Worm (Caenorhabditis elegans): ENCODE measurements around the gene F49C5.10.
"Not testable (repeated sequence)": the region's sequence is repeated elsewhere in the genome, so short reads cannot be mapped to it uniquely, and the experiment has no call there.

Gene F49C5.10

ce11 chrII:12527947-12528346, 18.6 kb upstream of the F49C5.10 start, which contains the start of gene srx-119:
srx-119 (plus strand) TSS chrII:12528247.
- TF ChIP-seq dmd-4 (tag; optimal IDR thresholded peaks at IDR 0.05) = no peak
- no peak for TF ChIP-seq nhr-12 (tag; optimal IDR thresholded peaks at IDR 0.05)
- TF ChIP-seq unc-62 (GFP tag; optimal IDR thresholded peaks at IDR 0.05) = no peak
- no peak for TF ChIP-seq ceh-82 (tag; optimal IDR thresholded peaks at IDR 0.05)
- no peak for TF ChIP-seq R02D3.7 (tag; optimal IDR thresholded peaks at IDR 0.05)
- TF ChIP-seq ztf-4 (tag; optimal IDR thresholded peaks at IDR 0.05) = no peak
- no peak for TF ChIP-seq ceh-16 (tag; optimal IDR thresholded peaks at IDR 0.05)
- no peak for TF ChIP-seq ZK546.5 (tag; optimal IDR thresholded peaks at IDR 0.05)
- no peak for TF ChIP-seq lin-13 (GFP tag; optimal IDR thresholded peaks at IDR 0.05)
- TF ChIP-seq nhr-23 (tag; optimal IDR thresholded peaks at IDR 0.05) = no peak
- no peak for TF ChIP-seq lin-11 (tag; optimal IDR thresholded peaks at IDR 0.05)
- no peak for TF ChIP-seq nhr-25 (tag; optimal IDR thresholded peaks at IDR 0.05)
- TF ChIP-seq fos-1 (tag; optimal IDR thresholded peaks at IDR 0.05) = no peak
- no peak for TF ChIP-seq lsy-2 (tag; optimal IDR thresholded peaks at IDR 0.05)
- TF ChIP-seq Y55F3AM.14 (GFP tag; optimal IDR thresholded peaks at IDR 0.05) = no peak
- TF ChIP-seq mbf-1 (tag; optimal IDR thresholded peaks at IDR 0.05) = no peak
- no peak for TF ChIP-seq alr-1 (tag; optimal IDR thresholded peaks at IDR 0.05)

ce11 chrII:12530958-12531357, 15.6 kb upstream of the F49C5.10 start, which contains the start of gene srx-120:
srx-120 (plus strand) TSS chrII:12531258.
- TF ChIP-seq peb-1 (tag; optimal IDR thresholded peaks at IDR 0.05) (no peak), crh-2 (tag; optimal IDR thresholded peaks at IDR 0.05) (no peak), nhr-77 (tag; optimal IDR thresholded peaks at IDR 0.05) (no peak), ztf-4 (tag; optimal IDR thresholded peaks at IDR 0.05) (no peak), elt-1 (tag; optimal IDR thresholded peaks at IDR 0.05) (no peak), mdl-1 (tag; optimal IDR thresholded peaks at IDR 0.05) (no peak)

ce11 chrII:12535297-12535803, 11.2 kb upstream of the F49C5.10 start, which contains the start of gene nimk-1:
nimk-1 (plus strand) TSS chrII:12535753.
- TF ChIP-seq nhr-25 (tag; optimal IDR thresholded peaks at IDR 0.05) (no peak), snpc-4 (tag; optimal IDR thresholded peaks at IDR 0.05) (no peak), mdl-1 (tag; optimal IDR thresholded peaks at IDR 0.05) (no peak), nhr-21 (tag; optimal IDR thresholded peaks at IDR 0.05) (no peak), aly-2 (tag; optimal IDR thresholded peaks at IDR 0.05) (no peak), nhr-12 (tag; optimal IDR thresholded peaks at IDR 0.05) (no peak), mbf-1 (tag; optimal IDR thresholded peaks at IDR 0.05) (no peak), lin-39 (tag; optimal IDR thresholded peaks at IDR 0.05) (no peak), lsy-2 (tag; optimal IDR thresholded peaks at IDR 0.05) (no peak), nhr-77 (tag; optimal IDR thresholded peaks at IDR 0.05) (no peak), sem-4 (tag; optimal IDR thresholded peaks at IDR 0.05) (no peak), unc-55 (GFP tag; optimal IDR thresholded peaks at IDR 0.05) (no peak), fos-1 (tag; optimal IDR thresholded peaks at IDR 0.05) (no peak), F13H6.1 (tag; optimal IDR thresholded peaks at IDR 0.05) (no peak), mab-5 (tag; optimal IDR thresholded peaks at IDR 0.05) (no peak), ama-1 (optimal IDR thresholded peaks at IDR 0.05) (no peak), nhr-11 (tag; optimal IDR thresholded peaks at IDR 0.05) (no peak), skn-1 (tag; optimal IDR thresholded peaks at IDR 0.05) (no peak), Y55F3AM.14 (GFP tag; optimal IDR thresholded peaks at IDR 0.05) (no peak)

- TF ChIP-seq fos-1, lsy-2, lin-39 (tag; optimal IDR thresholded peaks at IDR 0.05): not testable (repeated sequence)
Observed at ce11 chrII:12536203-12536602, 10.4 kb upstream of the F49C5.10 start, which contains the start of gene F49C5.3. F49C5.3 (plus strand) TSS chrII:12536503.

- TF ChIP-seq lin-39 (tag; optimal IDR thresholded peaks at IDR 0.05) (no peak), blmp-1 (tag; optimal IDR thresholded peaks at IDR 0.05; ENCODE audit: insufficient read depth) (no peak), fos-1 (tag; optimal IDR thresholded peaks at IDR 0.05) (no peak)
Observed at ce11 chrII:12539395-12539794, 7.2 kb upstream of the F49C5.10 start.
